Worm (Caenorhabditis elegans): Measurements from ENCODE around the gene rps-28.

rps-28 gene

ce11 chrIV:1708426-1708826 is 48.9 kb downstream of the rps-28 start:
- TF ChIP-seq unc-62 (GFP tag; optimal IDR thresholded peaks at IDR 0.05) (no peak), mdl-1 (tag; optimal IDR thresholded peaks at IDR 0.05) (no peak), peb-1 (tag; optimal IDR thresholded peaks at IDR 0.05) (no peak), nhr-10 (tag; optimal IDR thresholded peaks at IDR 0.05) (no peak), mab-5 (tag; optimal IDR thresholded peaks at IDR 0.05) (no peak), gmeb-1 (tag; optimal IDR thresholded peaks at IDR 0.05) (no peak), alr-1 (tag; optimal IDR thresholded peaks at IDR 0.05) (no peak), sma-9 (GFP tag; optimal IDR thresholded peaks at IDR 0.05) (no peak), sma-9 (tag; optimal IDR thresholded peaks at IDR 0.05) (no peak)

- no peak for TF ChIP-seq nhr-11 (tag; optimal IDR thresholded peaks at IDR 0.05)
- no peak for TF ChIP-seq nhr-77 (tag; optimal IDR thresholded peaks at IDR 0.05)
- no peak for TF ChIP-seq peb-1 (tag; optimal IDR thresholded peaks at IDR 0.05)
- no peak for TF ChIP-seq nhr-6 (tag; optimal IDR thresholded peaks at IDR 0.05)
- TF ChIP-seq mdl-1 (tag; optimal IDR thresholded peaks at IDR 0.05) = no peak
- TF ChIP-seq lin-11 (tag; optimal IDR thresholded peaks at IDR 0.05) = no peak
- no peak for TF ChIP-seq ztf-1 (GFP tag; conservative IDR thresholded peaks at IDR 0.05)
- TF ChIP-seq C34F6.9 (tag; optimal IDR thresholded peaks at IDR 0.05) = no peak
- no peak for TF ChIP-seq sma-3 (GFP tag; optimal IDR thresholded peaks at IDR 0.05)
- TF ChIP-seq unc-39 (tag; optimal IDR thresholded peaks at IDR 0.05) = no peak
- TF ChIP-seq elt-3 (tag; optimal IDR thresholded peaks at IDR 0.05) = no peak
- TF ChIP-seq lin-39 (tag; optimal IDR thresholded peaks at IDR 0.05) = no peak
These were observed 49.5 kb downstream of the rps-28 start for ce11 chrIV:1709002-1709401.
